Worm (Caenorhabditis elegans) whole organism, L1 larva: ENCODE measurements around the gene F27D9.13.
A peak's percentile ranks its signal among the peaks of the same experiment; 100 is the strongest.

Experiments
- C04F5.9 ChIP-seq: sonication (generic microtip); optimal IDR thresholded peaks from 2 replicates; lab custom pipeline; 2016; ENCODE audit warnings: missing genetic modification characterization, missing compliant biosample characterization
- C16A3.4 ChIP-seq: fragments of 150-350 bp; optimal IDR thresholded peaks from 2 replicates; lab custom pipeline; 2014; ENCODE audit warnings: missing biosample characterization, missing genetic modification characterization
- C34B4.2 ChIP-seq: sonication (generic microtip); optimal IDR thresholded peaks from 2 replicates; lab custom pipeline; 2017; ENCODE audit warnings: mild to moderate bottlenecking, missing genetic modification characterization, missing compliant biosample characterization
- F16B12.6 ChIP-seq: fragments of 150-350 bp; optimal IDR thresholded peaks from 2 replicates; lab custom pipeline; 2014; ENCODE audit warnings: missing biosample characterization, missing genetic modification characterization
- aha-1 ChIP-seq: fragments of 150-350 bp; optimal IDR thresholded peaks from 2 replicates; lab custom pipeline; 2014; ENCODE audit warnings: missing biosample characterization, missing genetic modification characterization
- ama-1 ChIP-seq: fragments of 150-350 bp; optimal IDR thresholded peaks from 2 replicates; lab custom pipeline; 2014
- blmp-1 ChIP-seq: fragments of 150-350 bp; optimal IDR thresholded peaks from 2 replicates; lab custom pipeline; 2014; ENCODE audit warnings: missing biosample characterization, missing genetic modification characterization
- ceh-63 ChIP-seq: fragments of 200-800 bp; sonication (Bioruptor generic); optimal IDR thresholded peaks from 2 replicates; lab custom pipeline; 2018; ENCODE audit warnings: mild to moderate bottlenecking, missing genetic modification characterization, missing compliant biosample characterization
- ceh-82 ChIP-seq, 3 experiments: fragments of 150-350 bp in 1 of 3; sonication (generic microtip) in 2 of 3; optimal IDR thresholded peaks; 2 replicates each; lab custom pipeline; 2014 to 2017; ENCODE audit warnings: missing biosample characterization in 3 of 3, missing genetic modification characterization in 3 of 3
- ceh-88 ChIP-seq: fragments of 200-800 bp; sonication (Bioruptor generic); IDR thresholded peaks from 2 replicates; pipeline ENCODE4 v1.3.6; 2022; ENCODE audit warnings: missing genetic modification characterization, missing compliant biosample characterization
- ces-1 ChIP-seq: fragments of 150-350 bp; optimal IDR thresholded peaks from 2 replicates; lab custom pipeline; 2014; ENCODE audit warnings: missing biosample characterization, missing genetic modification reagents, missing genetic modification characterization
- dpl-1 ChIP-seq, 3 experiments: fragments of 150-350 bp in 2 of 3; sonication (generic microtip) in 1 of 3; optimal IDR thresholded peaks; 2 replicates each; lab custom pipeline; 2014 to 2017; ENCODE audit warnings: missing biosample characterization in 3 of 3, missing genetic modification characterization in 3 of 3, missing genetic modification reagents in 3 of 3
- dsc-1 ChIP-seq: sonication (generic microtip); optimal IDR thresholded peaks from 2 replicates; lab custom pipeline; 2016; ENCODE audit warnings: mild to moderate bottlenecking, missing genetic modification characterization, missing compliant biosample characterization
- efl-1 ChIP-seq, 4 experiments: fragments of 150-350 bp; optimal IDR thresholded peaks in 3 of 4; peaks in 1 of 4; 1 replicate in 1 of 4; 2 replicates in 3 of 4; lab custom pipeline; 2014; ENCODE audit warnings: missing biosample characterization in 2 of 4, missing genetic modification characterization in 2 of 4, missing genetic modification reagents in 2 of 4
- egl-27 ChIP-seq, 2 experiments: fragments of 150-350 bp in 1 of 2; sonication (generic microtip); optimal IDR thresholded peaks; 3 replicates each; lab custom pipeline; 2017 to 2018; ENCODE audit warnings: missing biosample characterization in 2 of 2, missing genetic modification characterization in 2 of 2, missing genetic modification reagents in 2 of 2
- elt-3 ChIP-seq, 6 experiments: fragments of 150-350 bp in 1 of 6; sonication (generic microtip); optimal IDR thresholded peaks; 2 replicates each; lab custom pipeline; 2017 to 2018; ENCODE audit warnings: missing biosample characterization in 6 of 6, missing genetic modification characterization in 6 of 6, inconsistent platforms in 1 of 6
- ets-5 ChIP-seq: fragments of 200-800 bp; sonication (Bioruptor generic); IDR thresholded peaks from 2 replicates; pipeline ENCODE4 v1.3.6; 2022; ENCODE audit warnings: missing genetic modification characterization, missing compliant biosample characterization
- fkh-10 ChIP-seq: sonication (generic microtip); optimal IDR thresholded peaks from 2 replicates; lab custom pipeline; 2017; ENCODE audit warnings: missing biosample characterization, missing genetic modification reagents, missing genetic modification characterization
- fkh-4 ChIP-seq: sonication (generic microtip); optimal IDR thresholded peaks from 2 replicates; lab custom pipeline; 2016; ENCODE audit warnings: missing compliant biosample characterization, missing genetic modification characterization, borderline replicate concordance
- grh-1 ChIP-seq: fragments of 200-800 bp; sonication (Bioruptor generic); IDR thresholded peaks from 2 replicates; pipeline ENCODE4 v1.3.6; 2022; ENCODE audit warnings: missing genetic modification reagents, missing genetic modification characterization, missing compliant biosample characterization
- hlh-17 ChIP-seq: fragments of 200-800 bp; sonication (Bioruptor generic); optimal IDR thresholded peaks from 2 replicates; lab custom pipeline; 2018; ENCODE audit warnings: missing genetic modification characterization, mild to moderate bottlenecking, missing compliant biosample characterization, moderate library complexity, borderline replicate concordance
- jun-1 ChIP-seq: fragments of 150-350 bp; optimal IDR thresholded peaks from 2 replicates; lab custom pipeline; 2014; ENCODE audit warnings: missing biosample characterization, missing genetic modification reagents, missing genetic modification characterization
- lin-13 ChIP-seq: fragments of 150-350 bp; optimal IDR thresholded peaks from 2 replicates; lab custom pipeline; 2014; ENCODE audit warnings: missing biosample characterization, missing genetic modification reagents, missing genetic modification characterization
- lin-39 ChIP-seq: fragments of 150-350 bp; optimal IDR thresholded peaks from 2 replicates; lab custom pipeline; 2014; ENCODE audit warnings: missing biosample characterization, missing genetic modification reagents, missing genetic modification characterization
- mab-9 ChIP-seq: fragments of 200-800 bp; sonication (Bioruptor generic); IDR thresholded peaks from 2 replicates; pipeline ENCODE4 v1.3.6; 2022; ENCODE audit warnings: missing genetic modification reagents, missing genetic modification characterization, missing compliant biosample characterization
- mdl-1 ChIP-seq, 2 experiments: fragments of 150-350 bp; optimal IDR thresholded peaks; 2 replicates each; lab custom pipeline; 2014 to 2017; ENCODE audit warnings: missing biosample characterization in 2 of 2, missing genetic modification characterization in 2 of 2, inconsistent platforms in 1 of 2
- mep-1 ChIP-seq: fragments of 150-350 bp; optimal IDR thresholded peaks from 2 replicates; lab custom pipeline; 2014; ENCODE audit warnings: missing biosample characterization, missing genetic modification characterization
- nhr-12 ChIP-seq: sonication (generic microtip); optimal IDR thresholded peaks from 2 replicates; lab custom pipeline; 2017; ENCODE audit warnings: missing biosample characterization, missing genetic modification characterization
- nhr-19 ChIP-seq: fragments of 200-800 bp; sonication (Bioruptor generic); conservative IDR thresholded peaks from 2 replicates; pipeline ENCODE4 v1.3.6; 2022; ENCODE audit warnings: missing genetic modification characterization, missing compliant biosample characterization
- nhr-20 ChIP-seq: sonication (generic microtip); optimal IDR thresholded peaks from 2 replicates; lab custom pipeline; 2016; ENCODE audit warnings: mild to moderate bottlenecking, missing genetic modification characterization, missing compliant biosample characterization
- nhr-237 ChIP-seq: fragments of 150-350 bp; optimal IDR thresholded peaks from 2 replicates; lab custom pipeline; 2014; ENCODE audit warnings: missing biosample characterization, missing genetic modification characterization
- nhr-47 ChIP-seq: sonication (generic microtip); optimal IDR thresholded peaks from 2 replicates; lab custom pipeline; 2016; ENCODE audit warnings: mild to moderate bottlenecking, missing genetic modification characterization, moderate library complexity, missing compliant biosample characterization
- nhr-71 ChIP-seq: sonication (generic microtip); optimal IDR thresholded peaks from 2 replicates; lab custom pipeline; 2016; ENCODE audit warnings: mild to moderate bottlenecking, missing genetic modification characterization, moderate library complexity, missing compliant biosample characterization
- nhr-77 ChIP-seq: fragments of 150-350 bp; optimal IDR thresholded peaks from 2 replicates; lab custom pipeline; 2014; ENCODE audit warnings: missing biosample characterization, missing genetic modification characterization
- nhr-85 ChIP-seq: sonication (generic microtip); peaks from one replicate; lab custom pipeline; 2016; ENCODE audit warnings: missing genetic modification characterization, inconsistent platforms, missing compliant biosample characterization
- pag-3 ChIP-seq: sonication (generic microtip); optimal IDR thresholded peaks from 2 replicates; lab custom pipeline; 2017; ENCODE audit warnings: missing genetic modification characterization, mild to moderate bottlenecking, missing compliant biosample characterization, antibody characterized with exemption, borderline replicate concordance; ENCODE audit not compliant: insufficient read depth
- pqm-1 ChIP-seq: sonication (generic microtip); optimal IDR thresholded peaks from 3 replicates; lab custom pipeline; 2017; ENCODE audit warnings: missing biosample characterization, missing genetic modification characterization
- skn-1 ChIP-seq: fragments of 150-350 bp; optimal IDR thresholded peaks from 2 replicates; lab custom pipeline; 2014; ENCODE audit warnings: missing biosample characterization, missing genetic modification characterization
- snpc-4 ChIP-seq: fragments of 150-350 bp; optimal IDR thresholded peaks from 2 replicates; lab custom pipeline; 2014; ENCODE audit warnings: missing biosample characterization, missing genetic modification characterization
- snu-23 ChIP-seq: sonication (generic microtip); optimal IDR thresholded peaks from 2 replicates; lab custom pipeline; 2016; ENCODE audit warnings: missing genetic modification characterization, missing compliant biosample characterization
- sptf-1 ChIP-seq: fragments of 150-350 bp; optimal IDR thresholded peaks from 2 replicates; lab custom pipeline; 2014; ENCODE audit warnings: missing biosample characterization, missing genetic modification characterization
- swsn-7 ChIP-seq: sonication (generic microtip); optimal IDR thresholded peaks from 2 replicates; lab custom pipeline; 2016; ENCODE audit warnings: missing genetic modification characterization, missing compliant biosample characterization
- unc-130 ChIP-seq: fragments of 150-350 bp; optimal IDR thresholded peaks from 2 replicates; lab custom pipeline; 2017; ENCODE audit warnings: missing biosample characterization, missing genetic modification characterization, inconsistent platforms
- unc-62 ChIP-seq: fragments of 150-350 bp; optimal IDR thresholded peaks from 2 replicates; lab custom pipeline; 2014; ENCODE audit warnings: missing biosample characterization, missing genetic modification reagents, missing genetic modification characterization
- unc-86 ChIP-seq: sonication (generic microtip); optimal IDR thresholded peaks from 2 replicates; lab custom pipeline; 2016; ENCODE audit warnings: missing genetic modification characterization, missing compliant biosample characterization
- unc-98 ChIP-seq: fragments of 200-800 bp; sonication (Bioruptor generic); IDR thresholded peaks from 2 replicates; pipeline ENCODE4 v1.3.6; 2022; ENCODE audit warnings: missing genetic modification characterization, missing compliant biosample characterization
- zag-1 ChIP-seq: fragments of 150-350 bp; optimal IDR thresholded peaks from 2 replicates; lab custom pipeline; 2014; ENCODE audit warnings: missing biosample characterization, missing genetic modification characterization
- zip-4 ChIP-seq: fragments of 200-800 bp; sonication (Bioruptor generic); optimal IDR thresholded peaks from 2 replicates; lab custom pipeline; 2018; ENCODE audit warnings: mild to moderate bottlenecking, missing genetic modification characterization, moderate library complexity, missing compliant biosample characterization
- ztf-11 ChIP-seq, 2 experiments: sonication (generic microtip); optimal IDR thresholded peaks; 2 replicates each; lab custom pipeline; 2016 to 2017; ENCODE audit warnings: missing genetic modification characterization in 2 of 2, missing biosample characterization in 1 of 2, missing compliant biosample characterization in 1 of 2

The F27D9.13 gene

DNA sequence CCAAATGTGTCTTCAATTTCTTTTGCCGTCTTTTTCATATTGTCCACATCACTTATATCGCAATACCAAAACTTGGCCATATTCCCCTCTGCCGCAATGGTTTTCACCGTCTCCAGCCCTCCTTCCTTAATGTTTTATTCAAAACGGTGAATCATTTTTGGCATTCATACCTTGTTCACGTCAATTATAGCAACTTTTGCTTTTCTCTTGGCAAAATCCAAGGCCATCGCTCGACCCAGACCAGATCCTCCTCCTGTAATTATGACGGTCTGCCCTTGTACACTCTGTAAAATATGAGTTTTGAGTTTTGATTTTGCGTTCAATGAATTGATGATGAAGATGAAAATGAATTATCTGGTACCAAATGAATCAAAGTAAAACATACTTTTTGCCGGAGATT lies 2.8 kb downstream of the F27D9.13 start (continued):
- TF ChIP-seq mdl-1 (tag; optimal IDR thresholded peaks at IDR 0.05; lab: Kevin White, UChicago), result no peak

DNA sequence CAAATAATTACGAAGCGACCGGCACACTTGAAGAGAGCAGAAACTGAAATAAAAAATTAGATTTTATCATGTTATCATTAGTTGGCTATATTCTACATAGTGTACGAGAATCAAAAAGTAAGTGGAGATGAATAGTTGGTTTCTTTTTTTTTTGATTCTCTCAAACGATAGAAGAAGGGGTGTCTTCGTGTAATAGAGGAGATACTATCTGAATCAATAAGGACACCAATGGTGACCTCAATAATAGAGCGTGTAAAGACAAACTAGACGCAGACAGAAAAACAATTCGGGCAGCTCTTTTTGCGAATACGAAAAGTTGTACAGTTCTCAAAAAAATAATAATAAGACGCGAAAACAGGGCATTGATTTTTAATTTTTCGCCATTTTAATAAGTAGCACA lies 4.7 kb downstream of the F27D9.13 start:
- TF ChIP-seq mab-9 (GFP tag; lab: Robert Waterston, UW) (no peak), ceh-82 (tag; optimal IDR thresholded peaks at IDR 0.05; lab: Kevin White, UChicago) (no peak), zag-1 (tag; lab: Kevin White, UChicago) (no peak), nhr-85 (tag; lab: Kevin White, UChicago) (peak; percentile 76), swsn-7 (no peak), aha-1 (tag; lab: Kevin White, UChicago) (no peak), snu-23 (no peak), egl-27 (tag; optimal IDR thresholded peaks at IDR 0.05; lab: Kevin White, UChicago) (no peak), lin-13 (GFP tag; lab: Kevin White, UChicago) (no peak), nhr-71 (peak; percentile 18), unc-62 (no peak), blmp-1 (peak; percentile 7), ceh-88 (GFP tag; lab: Robert Waterston, UW) (no peak)

DNA sequence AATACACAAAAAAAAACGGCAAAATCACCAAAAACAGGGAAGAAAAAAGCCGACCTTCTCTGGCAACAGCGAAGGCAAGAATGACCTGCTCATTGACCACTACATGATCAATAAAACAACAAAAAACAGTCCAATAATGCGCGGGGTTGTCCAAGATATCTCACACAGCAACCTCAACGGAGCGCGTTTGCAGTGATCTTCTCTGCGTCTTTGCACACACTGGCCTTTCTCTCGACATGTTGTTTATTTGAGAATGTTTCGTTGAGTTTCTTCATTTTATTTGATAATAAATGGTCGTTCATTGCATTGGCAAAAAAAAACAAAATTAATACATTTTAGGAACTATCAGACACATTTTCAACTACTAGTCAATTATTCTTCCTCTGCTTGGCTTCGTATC lies 5.6 kb downstream of the F27D9.13 start:
- TF ChIP-seq nhr-77 (peak; percentile 49), mep-1 (peak; percentile 42), ets-5 (GFP tag; lab: Robert Waterston, UW) (no peak), pag-3 (tag; lab: Kevin White, UChicago) (no peak), snpc-4 (tag; lab: Kevin White, UChicago) (no peak), C16A3.4 (tag; lab: Kevin White, UChicago) (peak; percentile 58), nhr-85 (tag; lab: Kevin White, UChicago) (peak; percentile 91), fkh-4 (tag; lab: Kevin White, UChicago) (no peak), zag-1 (tag; lab: Kevin White, UChicago) (no peak), nhr-19 (GFP tag; lab: Robert Waterston, UW) (peak; percentile 71), unc-130 (tag; lab: Kevin White, UChicago) (peak; percentile 40), mab-9 (GFP tag; lab: Robert Waterston, UW) (no peak), unc-98 (no peak), lin-39 (no peak), snu-23 (peak; percentile 68), skn-1 (tag; lab: Kevin White, UChicago) (no peak), dpl-1 (GFP tag; optimal IDR thresholded peaks at IDR 0.05; lab: Kevin White, UChicago) (peak in 2 of 3 experiments; percentile 36 to 43), F16B12.6 (no peak), nhr-71 (peak; percentile 62), C34B4.2 (tag; lab: Kevin White, UChicago) (no peak), nhr-47 (tag; lab: Kevin White, UChicago) (peak; percentile 11), nhr-237 (no peak), lin-13 (GFP tag; lab: Kevin White, UChicago) (no peak), sptf-1 (tag; lab: Kevin White, UChicago) (no peak), efl-1 (optimal IDR thresholded peaks at IDR 0.05; lab: Kevin White, UChicago) (peak in 1 of 2 experiments; percentile 28), efl-1 (GFP tag; optimal IDR thresholded peaks at IDR 0.05 in 1 of 2; lab: Kevin White, UChicago) (peak in 1 of 2 experiments; percentile 31), pqm-1 (tag; lab: Kevin White, UChicago) (no peak), fkh-10 (GFP tag; lab: Kevin White, UChicago) (no peak), nhr-20 (peak; percentile 72), C04F5.9 (tag; lab: Kevin White, UChicago) (no peak), dsc-1 (tag; lab: Kevin White, UChicago) (no peak), ceh-63 (GFP tag; lab: Kevin White, UChicago) (no peak), ama-1 (no peak), elt-3 (tag; optimal IDR thresholded peaks at IDR 0.05; lab: Kevin White, UChicago) (peak in 4 of 6 experiments; percentile 4 to 85 (median 22)), unc-86 (tag; lab: Kevin White, UChicago) (no peak), ztf-11 (tag; optimal IDR thresholded peaks at IDR 0.05; lab: Kevin White, UChicago) (no peak), zip-4 (no peak), ces-1 (GFP tag; lab: Kevin White, UChicago) (no peak), jun-1 (tag; lab: Kevin White, UChicago) (no peak), nhr-12 (tag; lab: Kevin White, UChicago) (no peak), grh-1 (GFP tag; lab: Robert Waterston, UW) (no peak), hlh-17 (GFP tag; lab: Kevin White, UChicago) (no peak), ceh-82 (tag; optimal IDR thresholded peaks at IDR 0.05; lab: Kevin White, UChicago) (peak in 1 of 3 experiments; percentile 35)
